Worm (Caenorhabditis elegans): ENCODE results near the gene sas-7.

DNA sequence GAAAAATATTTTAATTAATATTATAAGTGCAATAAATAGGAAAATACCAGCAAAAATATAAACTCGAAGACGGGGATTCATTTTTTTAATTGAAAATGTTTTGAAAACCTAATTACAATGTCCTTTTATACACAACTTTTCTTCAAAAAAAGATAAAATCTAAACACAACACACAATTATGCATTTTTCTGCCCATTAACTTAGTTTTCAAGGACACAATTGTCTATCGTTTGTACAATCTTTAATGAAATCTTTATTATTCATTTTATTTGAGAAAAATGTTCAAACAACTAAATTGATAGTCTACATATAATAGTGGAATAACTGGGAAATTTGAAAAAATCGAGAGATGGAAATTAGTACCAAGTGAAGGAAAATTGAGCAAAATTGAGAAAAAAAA, 14.8 kb upstream of the sas-7 start, which contains the start of gene T07A5.1:
- TF ChIP-seq blmp-1 (tag; optimal IDR thresholded peaks at IDR 0.05; ENCODE audit: insufficient read depth) (no peak), sem-4 (tag; optimal IDR thresholded peaks at IDR 0.05) (no peak), unc-39 (tag; optimal IDR thresholded peaks at IDR 0.05) (no peak), ama-1 (optimal IDR thresholded peaks at IDR 0.05) (no peak), mdl-1 (tag; optimal IDR thresholded peaks at IDR 0.05) (no peak), nhr-237 (tag; optimal IDR thresholded peaks at IDR 0.05) (no peak), skn-1 (tag; optimal IDR thresholded peaks at IDR 0.05) (no peak)
